Worm (Caenorhabditis elegans) whole organism, L3 larva: ENCODE results near the gene sulp-4.

ENCODE experiments used
- mdl-1 ChIP-seq: fragments of 150-350 bp; optimal IDR thresholded peaks from 2 replicates; lab custom pipeline; 2014; ENCODE audit warnings: missing biosample characterization, missing genetic modification characterization
- nfya-1 ChIP-seq: sonication (generic microtip); optimal IDR thresholded peaks from 2 replicates; lab custom pipeline; 2017; ENCODE audit warnings: missing genetic modification characterization, mild to moderate bottlenecking, missing compliant biosample characterization, antibody characterized with exemption, moderate library complexity; ENCODE audit not compliant: insufficient read depth
- nhr-11 ChIP-seq: fragments of 150-350 bp; optimal IDR thresholded peaks from 2 replicates; lab custom pipeline; 2014; ENCODE audit warnings: missing biosample characterization, missing genetic modification characterization
- pqm-1 ChIP-seq: fragments of 150-350 bp; optimal IDR thresholded peaks from 2 replicates; lab custom pipeline; 2017; ENCODE audit warnings: missing biosample characterization, missing genetic modification characterization, inconsistent platforms

ce11 chrV:11859082-11859858 lies 15.9 kb upstream of the sulp-4 start:
- TF ChIP-seq pqm-1 (peak; percentile 73), mdl-1 (peak; percentile 37), nhr-11 (tag; lab: Kevin White, UChicago) (no peak), nfya-1 (tag; lab: Kevin White, UChicago) (peak; percentile 11)
